Worm (Caenorhabditis elegans): ENCODE data around the gene gldi-6.

DNA sequence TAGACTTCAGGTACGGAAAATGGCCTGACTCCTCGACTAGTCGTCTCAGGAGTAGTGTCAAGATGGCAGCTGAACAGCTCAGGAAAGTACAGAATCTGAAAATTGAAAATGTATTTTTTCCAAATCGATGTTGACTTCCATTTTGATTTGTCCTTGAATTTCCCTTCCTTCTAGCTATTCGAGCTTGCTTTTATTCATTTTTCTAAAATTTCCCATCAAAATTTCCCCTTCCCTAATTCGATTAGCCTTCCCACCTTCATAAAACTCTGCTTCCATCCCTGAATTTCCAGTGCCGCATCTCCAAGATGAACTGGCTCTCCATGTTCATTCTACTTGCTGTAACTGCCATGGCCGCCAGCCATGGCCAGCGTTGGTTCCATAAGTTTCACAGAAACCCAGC, 26.1 kb downstream of the gldi-6 start, which contains the start of gene Y49F6B.6:
- TF ChIP-seq nhr-28 (tag; optimal IDR thresholded peaks at IDR 0.05) (no peak), fkh-8 (tag; optimal IDR thresholded peaks at IDR 0.05) (no peak), C04F5.9 (tag; optimal IDR thresholded peaks at IDR 0.05) (no peak), ces-1 (GFP tag; optimal IDR thresholded peaks at IDR 0.05) (no peak), rnt-1 (tag; optimal IDR thresholded peaks at IDR 0.05) (no peak), aha-1 (tag; optimal IDR thresholded peaks at IDR 0.05) (no peak), nhr-20 (tag; optimal IDR thresholded peaks at IDR 0.05) (no peak), mdl-1 (tag; optimal IDR thresholded peaks at IDR 0.05) (no peak), blmp-1 (tag; optimal IDR thresholded peaks at IDR 0.05) (no peak), fkh-4 (tag; optimal IDR thresholded peaks at IDR 0.05; ENCODE audit: borderline replicate concordance) (no peak), unc-130 (tag; optimal IDR thresholded peaks at IDR 0.05) (no peak), nhr-84 (tag; optimal IDR thresholded peaks at IDR 0.05) (no peak), lsy-2 (tag; optimal IDR thresholded peaks at IDR 0.05) (no peak)

Measured in whole organism, L1 larva.